Worm (Caenorhabditis elegans): Measurements from ENCODE around the gene srw-38.

The srw-38 gene

ce11 chrV:19848014-19848413 lies 11.8 kb downstream of the srw-38 start, which contains the start of gene Y116F11B.7:
Y116F11B.7 (plus strand) TSS chrV:19848314.
- no peak for TF ChIP-seq pes-1 (GFP tag; IDR thresholded peaks at IDR 0.05)
- no peak for TF ChIP-seq aly-1 (tag; optimal IDR thresholded peaks at IDR 0.05)
- TF ChIP-seq flt-1 (GFP tag; IDR thresholded peaks at IDR 0.05), result no peak
- no peak for TF ChIP-seq ama-1 (optimal IDR thresholded peaks at IDR 0.05)
- TF ChIP-seq tbx-11 (GFP tag; IDR thresholded peaks at IDR 0.05), result no peak
- no peak for TF ChIP-seq tra-4 (tag; optimal IDR thresholded peaks at IDR 0.05)
- TF ChIP-seq B0310.2 (tag; optimal IDR thresholded peaks at IDR 0.05), result no peak
- no peak for TF ChIP-seq ceh-13 (GFP tag; optimal IDR thresholded peaks at IDR 0.05)
- TF ChIP-seq ceh-36 (tag; optimal IDR thresholded peaks at IDR 0.05), result no peak
- TF ChIP-seq hmg-4 (GFP tag; optimal IDR thresholded peaks at IDR 0.05), result no peak
- no peak for TF ChIP-seq ets-7 (tag; optimal IDR thresholded peaks at IDR 0.05)
- no peak for TF ChIP-seq hmbx-1 (tag; optimal IDR thresholded peaks at IDR 0.05)
- TF ChIP-seq F13C5.2 (tag; optimal IDR thresholded peaks at IDR 0.05), result no peak

- TF ChIP-seq hnd-1 (tag; optimal IDR thresholded peaks at IDR 0.05) (no peak), ceh-13 (GFP tag; optimal IDR thresholded peaks at IDR 0.05) (no peak), sea-1 (GFP tag; conservative IDR thresholded peaks at IDR 0.05) (no peak), flt-1 (GFP tag; IDR thresholded peaks at IDR 0.05) (no peak), tbx-11 (GFP tag; IDR thresholded peaks at IDR 0.05) (no peak), pes-1 (GFP tag; IDR thresholded peaks at IDR 0.05) (no peak), tbx-37 (GFP tag; conservative IDR thresholded peaks at IDR 0.05) (no peak), hmg-4 (GFP tag; optimal IDR thresholded peaks at IDR 0.05) (no peak), aly-1 (tag; optimal IDR thresholded peaks at IDR 0.05) (no peak), ets-7 (tag; optimal IDR thresholded peaks at IDR 0.05) (no peak), ama-1 (optimal IDR thresholded peaks at IDR 0.05) (no peak), B0310.2 (tag; optimal IDR thresholded peaks at IDR 0.05) (no peak), F13C5.2 (tag; optimal IDR thresholded peaks at IDR 0.05) (no peak), tra-4 (tag; optimal IDR thresholded peaks at IDR 0.05) (no peak), ceh-36 (tag; optimal IDR thresholded peaks at IDR 0.05) (no peak), hmbx-1 (tag; optimal IDR thresholded peaks at IDR 0.05) (no peak), scrt-1 (GFP tag; IDR thresholded peaks at IDR 0.05) (no peak)
Measured at ce11 chrV:19853610-19854009, 17.4 kb downstream of the srw-38 start.

ce11 chrV:19856335-19856734 lies 20.1 kb downstream of the srw-38 start:
- no peak for TF ChIP-seq F13C5.2 (tag; optimal IDR thresholded peaks at IDR 0.05)
- TF ChIP-seq hnd-1 (tag; optimal IDR thresholded peaks at IDR 0.05), result no peak
- TF ChIP-seq scrt-1 (GFP tag; IDR thresholded peaks at IDR 0.05), result no peak
- no peak for TF ChIP-seq tra-4 (tag; optimal IDR thresholded peaks at IDR 0.05)
- no peak for TF ChIP-seq ceh-13 (GFP tag; optimal IDR thresholded peaks at IDR 0.05)
- no peak for TF ChIP-seq ama-1 (optimal IDR thresholded peaks at IDR 0.05)
- no peak for TF ChIP-seq B0310.2 (tag; optimal IDR thresholded peaks at IDR 0.05)
- TF ChIP-seq tbx-11 (GFP tag; IDR thresholded peaks at IDR 0.05), result no peak
- no peak for TF ChIP-seq pes-1 (GFP tag; IDR thresholded peaks at IDR 0.05)
- TF ChIP-seq ets-7 (tag; optimal IDR thresholded peaks at IDR 0.05), result no peak
- TF ChIP-seq sea-1 (GFP tag; conservative IDR thresholded peaks at IDR 0.05), result no peak
- TF ChIP-seq ceh-36 (tag; optimal IDR thresholded peaks at IDR 0.05), result no peak

- TF ChIP-seq hmg-4 (GFP tag; optimal IDR thresholded peaks at IDR 0.05), result no peak
- no peak for TF ChIP-seq ceh-13 (GFP tag; optimal IDR thresholded peaks at IDR 0.05)
- TF ChIP-seq hmbx-1 (tag; optimal IDR thresholded peaks at IDR 0.05), result no peak
Measured at ce11 chrV:19856933-19857332, 20.7 kb downstream of the srw-38 start.

- TF ChIP-seq ama-1 (optimal IDR thresholded peaks at IDR 0.05) (no peak), sea-1 (GFP tag; conservative IDR thresholded peaks at IDR 0.05) (no peak), scrt-1 (GFP tag; IDR thresholded peaks at IDR 0.05) (no peak), tbx-37 (GFP tag; conservative IDR thresholded peaks at IDR 0.05) (no peak), aly-1 (tag; optimal IDR thresholded peaks at IDR 0.05) (no peak), ets-7 (tag; optimal IDR thresholded peaks at IDR 0.05) (no peak), B0310.2 (tag; optimal IDR thresholded peaks at IDR 0.05) (no peak)
Measured at ce11 chrV:19857334-19857733, 21.1 kb downstream of the srw-38 start, which contains the start of gene Y116F11B.8. Y116F11B.8 (plus strand) TSS chrV:19857634.

- TF ChIP-seq aly-1 (tag; optimal IDR thresholded peaks at IDR 0.05) (no peak), tbx-37 (GFP tag; conservative IDR thresholded peaks at IDR 0.05) (no peak), ets-7 (tag; optimal IDR thresholded peaks at IDR 0.05) (no peak), ama-1 (optimal IDR thresholded peaks at IDR 0.05) (no peak), flt-1 (GFP tag; IDR thresholded peaks at IDR 0.05) (no peak), B0310.2 (tag; optimal IDR thresholded peaks at IDR 0.05) (no peak), hnd-1 (tag; optimal IDR thresholded peaks at IDR 0.05) (no peak), hmg-4 (GFP tag; optimal IDR thresholded peaks at IDR 0.05) (no peak), scrt-1 (GFP tag; IDR thresholded peaks at IDR 0.05) (no peak), pes-1 (GFP tag; IDR thresholded peaks at IDR 0.05) (no peak), ceh-36 (tag; optimal IDR thresholded peaks at IDR 0.05) (no peak), sea-1 (GFP tag; conservative IDR thresholded peaks at IDR 0.05) (no peak), tra-4 (tag; optimal IDR thresholded peaks at IDR 0.05) (no peak), tbx-11 (GFP tag; IDR thresholded peaks at IDR 0.05) (no peak)
Measured at ce11 chrV:19860225-19860624, 24.0 kb downstream of the srw-38 start.

- no peak for TF ChIP-seq flt-1 (GFP tag; IDR thresholded peaks at IDR 0.05)
- TF ChIP-seq B0310.2 (tag; optimal IDR thresholded peaks at IDR 0.05), result no peak
- no peak for TF ChIP-seq F13C5.2 (tag; optimal IDR thresholded peaks at IDR 0.05)
- no peak for TF ChIP-seq ceh-36 (tag; optimal IDR thresholded peaks at IDR 0.05)
- TF ChIP-seq hmbx-1 (tag; optimal IDR thresholded peaks at IDR 0.05), result no peak
- TF ChIP-seq tbx-11 (GFP tag; IDR thresholded peaks at IDR 0.05), result no peak
- no peak for TF ChIP-seq scrt-1 (GFP tag; IDR thresholded peaks at IDR 0.05)
- TF ChIP-seq sea-1 (GFP tag; conservative IDR thresholded peaks at IDR 0.05), result no peak
- no peak for TF ChIP-seq aly-1 (tag; optimal IDR thresholded peaks at IDR 0.05)
- no peak for TF ChIP-seq tra-4 (tag; optimal IDR thresholded peaks at IDR 0.05)
- TF ChIP-seq tbx-37 (GFP tag; conservative IDR thresholded peaks at IDR 0.05), result no peak
- no peak for TF ChIP-seq ceh-13 (GFP tag; optimal IDR thresholded peaks at IDR 0.05)
- no peak for TF ChIP-seq ama-1 (optimal IDR thresholded peaks at IDR 0.05)
Measured at ce11 chrV:19867883-19868282, 31.6 kb downstream of the srw-38 start, which contains the start of gene Y116F11B.9. Y116F11B.9 (minus strand) TSS chrV:19867983.

ce11 chrV:19882916-19883315 lies 46.7 kb downstream of the srw-38 start, which contains the start of gene Y116F11B.13:
Y116F11B.13 (plus strand) TSS chrV:19883216.
- TF ChIP-seq ets-7 (tag; optimal IDR thresholded peaks at IDR 0.05) (no peak), pes-1 (GFP tag; IDR thresholded peaks at IDR 0.05) (no peak), flt-1 (GFP tag; IDR thresholded peaks at IDR 0.05) (no peak), sea-1 (GFP tag; conservative IDR thresholded peaks at IDR 0.05) (no peak)

Measured in whole organism, early embryonic.